Worm (Caenorhabditis elegans) whole organism, early embryonic: ENCODE results near the gene ddx-15.

Experiments used
- ama-1 ChIP-seq: fragments of 150-350 bp; optimal IDR thresholded peaks from 2 replicates; lab custom pipeline; 2014
- ceh-13 ChIP-seq: fragments of 200-800 bp; sonication (Bioruptor generic); optimal IDR thresholded peaks from 2 replicates; lab custom pipeline; 2018; ENCODE audit warnings: mild to moderate bottlenecking, missing genetic modification characterization, missing compliant biosample characterization
- ceh-36 ChIP-seq: sonication (generic microtip); optimal IDR thresholded peaks from 2 replicates; lab custom pipeline; 2016; ENCODE audit warnings: missing genetic modification characterization, inconsistent platforms, missing compliant biosample characterization
- flt-1 ChIP-seq: fragments of 200-800 bp; sonication (Bioruptor generic); IDR thresholded peaks from 2 replicates; pipeline ENCODE4 v1.3.6; 2022; ENCODE audit warnings: missing genetic modification characterization, missing compliant biosample characterization
- hmbx-1 ChIP-seq: sonication (generic microtip); optimal IDR thresholded peaks from 2 replicates; lab custom pipeline; 2016; ENCODE audit warnings: mild to moderate bottlenecking, missing genetic modification characterization, missing compliant biosample characterization
- hnd-1 ChIP-seq: sonication (generic microtip); optimal IDR thresholded peaks from 2 replicates; lab custom pipeline; 2016; ENCODE audit warnings: missing genetic modification characterization, missing compliant biosample characterization
- pes-1 ChIP-seq: fragments of 200-800 bp; sonication (Bioruptor generic); IDR thresholded peaks from 2 replicates; pipeline ENCODE4 v1.3.6; 2022; ENCODE audit warnings: missing genetic modification reagents, missing genetic modification characterization, missing compliant biosample characterization
- scrt-1 ChIP-seq: fragments of 200-800 bp; sonication (Bioruptor generic); IDR thresholded peaks from 2 replicates; pipeline ENCODE4 v1.3.6; 2022; ENCODE audit warnings: missing genetic modification characterization, missing compliant biosample characterization
- tbx-11 ChIP-seq: fragments of 200-800 bp; sonication (Bioruptor generic); IDR thresholded peaks from 2 replicates; pipeline ENCODE4 v1.3.6; 2022; ENCODE audit warnings: missing genetic modification characterization, missing compliant biosample characterization
- tbx-37 ChIP-seq: fragments of 200-800 bp; sonication (Bioruptor generic); conservative IDR thresholded peaks from 2 replicates; pipeline ENCODE4 v1.3.6; 2022; ENCODE audit warnings: missing genetic modification reagents, missing genetic modification characterization, missing compliant biosample characterization
- tra-4 ChIP-seq: sonication (generic microtip); optimal IDR thresholded peaks from 2 replicates; lab custom pipeline; 2017; ENCODE audit warnings: missing genetic modification characterization, missing compliant biosample characterization

ce11 chrIII:5572806-5573205 is 18.7 kb downstream of the ddx-15 start:
- TF ChIP-seq tbx-37 (no peak), scrt-1 (GFP tag; lab: Robert Waterston, UW) (no peak), flt-1 (GFP tag; lab: Robert Waterston, UW) (no peak), ama-1 (no peak), hmbx-1 (tag; lab: Kevin White, UChicago) (no peak), ceh-13 (no peak), tra-4 (no peak), pes-1 (GFP tag; lab: Robert Waterston, UW) (no peak), tbx-11 (GFP tag; lab: Robert Waterston, UW) (no peak), hnd-1 (no peak), ceh-36 (no peak)
